Fruit fly (Drosophila melanogaster) whole organism, embryonic: ENCODE measurements around the gene Bhmt.

Experiments
- C15 ChIP-seq: fragments of 200-800 bp; sonication (Bioruptor generic); IDR thresholded peaks from 3 replicates; pipeline ENCODE4 v1.3.6; 2022; ENCODE audit warnings: missing biosample characterization, missing genetic modification characterization
- CG10321 ChIP-seq: fragments of 200-800 bp; sonication (Bioruptor generic); IDR thresholded peaks from 2 replicates; pipeline ENCODE4 v1.3.6; 2022; ENCODE audit warnings: missing biosample characterization, missing genetic modification characterization
- CG10565 ChIP-seq: fragments of 200-800 bp; sonication (Bioruptor generic); optimal IDR thresholded peaks from 3 replicates; lab custom pipeline; 2016; ENCODE audit warnings: missing biosample characterization, mild to moderate bottlenecking, missing genetic modification characterization
- CG10654 ChIP-seq: fragments of 200-800 bp; sonication (Bioruptor generic); optimal IDR thresholded peaks from 2 replicates; lab custom pipeline; 2016; ENCODE audit warnings: missing biosample characterization, missing genetic modification characterization
- CG12391 ChIP-seq: fragments of 200-800 bp; sonication (Bioruptor generic); optimal IDR thresholded peaks from 3 replicates; lab custom pipeline; 2018; ENCODE audit warnings: missing biosample characterization, mild to moderate bottlenecking, missing genetic modification characterization, moderate library complexity
- CG12659 ChIP-seq: fragments of 200-800 bp; sonication (Bioruptor generic); optimal IDR thresholded peaks from 3 replicates; lab custom pipeline; 2017; ENCODE audit warnings: mild to moderate bottlenecking, missing biosample characterization, missing genetic modification reagents, missing genetic modification characterization
- CG12744 ChIP-seq: fragments of 200-800 bp; sonication (Bioruptor generic); optimal IDR thresholded peaks from 2 replicates; lab custom pipeline; 2016; ENCODE audit warnings: missing biosample characterization, missing genetic modification characterization
- CG14441 ChIP-seq: fragments of 200-800 bp; sonication (Bioruptor generic); IDR thresholded peaks from 2 replicates; pipeline ENCODE4 v1.3.6; 2022; ENCODE audit warnings: missing biosample characterization, missing genetic modification characterization
- CG14667 ChIP-seq: fragments of 200-800 bp; sonication (Bioruptor generic); IDR thresholded peaks from 2 replicates; pipeline ENCODE4 v1.3.6; 2022; ENCODE audit warnings: missing biosample characterization, missing genetic modification characterization
- CG14965 ChIP-seq: fragments of 200-800 bp; sonication (Bioruptor generic); optimal IDR thresholded peaks from 2 replicates; lab custom pipeline; 2016; ENCODE audit warnings: missing biosample characterization, missing genetic modification characterization, borderline replicate concordance
- CG1647 ChIP-seq: fragments of 200-800 bp; sonication (Bioruptor generic); optimal IDR thresholded peaks from 3 replicates; lab custom pipeline; 2016; ENCODE audit warnings: missing biosample characterization, missing genetic modification characterization
- CG16813 ChIP-seq: fragments of 200-800 bp; sonication (Bioruptor generic); IDR thresholded peaks from 3 replicates; pipeline ENCODE4 v1.3.6; 2022; ENCODE audit warnings: missing biosample characterization, missing genetic modification characterization; ENCODE audit not compliant: partially characterized antibody
- CG17328 ChIP-seq: fragments of 200-800 bp; sonication (Bioruptor generic); IDR thresholded peaks from 2 replicates; pipeline ENCODE4 v1.3.6; 2022; ENCODE audit warnings: missing biosample characterization, missing genetic modification characterization
- CG17612 ChIP-seq: fragments of 200-800 bp; sonication (Bioruptor generic); IDR thresholded peaks from 2 replicates; pipeline ENCODE4 v1.3.6; 2022; ENCODE audit warnings: missing biosample characterization, missing genetic modification characterization
- CG17912 ChIP-seq: fragments of 200-800 bp; sonication (Bioruptor generic); optimal IDR thresholded peaks from 2 replicates; lab custom pipeline; 2018; ENCODE audit warnings: missing biosample characterization, mild to moderate bottlenecking, missing genetic modification characterization
- CG18599 ChIP-seq: fragments of 200-800 bp; sonication (Bioruptor generic); optimal IDR thresholded peaks from 3 replicates; lab custom pipeline; 2017; ENCODE audit warnings: missing biosample characterization, missing genetic modification characterization, mild to moderate bottlenecking, moderate library complexity, missing genetic modification reagents
- CG2199 ChIP-seq: fragments of 200-800 bp; sonication (Bioruptor generic); IDR thresholded peaks from 3 replicates; pipeline ENCODE4 v1.3.6; 2022; ENCODE audit warnings: missing biosample characterization, missing genetic modification characterization
- CG2875 ChIP-seq: fragments of 200-800 bp; sonication (Bioruptor generic); optimal IDR thresholded peaks from 2 replicates; lab custom pipeline; 2017; ENCODE audit warnings: missing biosample characterization, mild to moderate bottlenecking, missing genetic modification characterization, missing genetic modification reagents
- CG31365 ChIP-seq: fragments of 200-800 bp; sonication (Bioruptor generic); optimal IDR thresholded peaks from 2 replicates; lab custom pipeline; 2018; ENCODE audit warnings: missing biosample characterization, mild to moderate bottlenecking, missing genetic modification characterization
- CG8359 ChIP-seq: fragments of 200-800 bp; sonication (Bioruptor generic); optimal IDR thresholded peaks from 2 replicates; lab custom pipeline; 2017; ENCODE audit warnings: missing biosample characterization, mild to moderate bottlenecking, missing genetic modification characterization, borderline replicate concordance
- CG9609 ChIP-seq: fragments of 200-800 bp; sonication (Bioruptor generic); optimal IDR thresholded peaks from 3 replicates; lab custom pipeline; 2016; ENCODE audit warnings: missing biosample characterization, missing genetic modification characterization
- CG9932 ChIP-seq: fragments of 200-800 bp; sonication (Bioruptor generic); IDR thresholded peaks from 2 replicates; pipeline ENCODE4 v1.3.6; 2022; ENCODE audit warnings: missing biosample characterization, missing genetic modification characterization
- CrebB ChIP-seq: fragments of 200-800 bp; sonication (Bioruptor generic); optimal IDR thresholded peaks from 3 replicates; lab custom pipeline; 2018; ENCODE audit warnings: missing biosample characterization, mild to moderate bottlenecking, missing genetic modification characterization
- Drgx ChIP-seq: fragments of 200-800 bp; sonication (Bioruptor generic); IDR thresholded peaks from 2 replicates; pipeline ENCODE4 v1.3.6; 2022; ENCODE audit warnings: missing biosample characterization, missing genetic modification characterization
- E2f1 ChIP-seq: fragments of 200-800 bp; sonication (Bioruptor generic); IDR thresholded peaks from 2 replicates; pipeline ENCODE4 v1.3.6; 2022; ENCODE audit warnings: missing biosample characterization, missing genetic modification characterization
- Ets65A ChIP-seq: fragments of 200-800 bp; sonication (Bioruptor generic); peaks from one replicate; lab custom pipeline; 2016; ENCODE audit warnings: missing biosample characterization, missing genetic modification characterization
- Gug ChIP-seq: fragments of 200-800 bp; sonication (Bioruptor generic); IDR thresholded peaks from 4 replicates; pipeline ENCODE4 v1.3.6; 2022; ENCODE audit warnings: missing biosample characterization, missing genetic modification characterization
- HLH54F ChIP-seq: fragments of 200-800 bp; sonication (Bioruptor generic); optimal IDR thresholded peaks from 3 replicates; lab custom pipeline; 2016; ENCODE audit warnings: missing biosample characterization, missing genetic modification characterization
- NK7.1 ChIP-seq: fragments of 200-800 bp; sonication (Bioruptor generic); optimal IDR thresholded peaks from 3 replicates; lab custom pipeline; 2016; ENCODE audit warnings: missing biosample characterization, missing genetic modification characterization
- PHDP ChIP-seq: fragments of 200-800 bp; sonication (Bioruptor generic); optimal IDR thresholded peaks from 3 replicates; lab custom pipeline; 2018; ENCODE audit warnings: missing biosample characterization, mild to moderate bottlenecking, missing genetic modification characterization, moderate library complexity
- Sox102F ChIP-seq: fragments of 200-800 bp; sonication (Bioruptor generic); optimal IDR thresholded peaks from 2 replicates; lab custom pipeline; 2018; ENCODE audit warnings: missing biosample characterization, mild to moderate bottlenecking, missing genetic modification characterization, moderate library complexity
- Sry-β ChIP-seq: fragments of 200-800 bp; sonication (Bioruptor generic); optimal IDR thresholded peaks from 2 replicates; lab custom pipeline; 2018; ENCODE audit warnings: missing biosample characterization, mild to moderate bottlenecking, missing genetic modification characterization, moderate library complexity
- abd-A ChIP-seq: fragments of 200-800 bp; sonication (Bioruptor generic); optimal IDR thresholded peaks from 3 replicates; lab custom pipeline; 2019; ENCODE audit warnings: missing biosample characterization, mild to moderate bottlenecking, missing genetic modification characterization, moderate library complexity
- ash1 ChIP-seq: fragments of 200-800 bp; sonication (Bioruptor generic); optimal IDR thresholded peaks from 2 replicates; lab custom pipeline; 2018; ENCODE audit warnings: missing biosample characterization, mild to moderate bottlenecking, missing genetic modification characterization
- ato ChIP-seq: fragments of 200-800 bp; sonication (Bioruptor generic); IDR thresholded peaks from 2 replicates; pipeline ENCODE4 v1.3.6; 2022; ENCODE audit warnings: missing biosample characterization, missing genetic modification characterization; ENCODE audit not compliant: partially characterized antibody
- cato ChIP-seq: fragments of 200-800 bp; sonication (Bioruptor generic); optimal IDR thresholded peaks from 2 replicates; lab custom pipeline; 2016; ENCODE audit warnings: missing biosample characterization, missing genetic modification characterization, borderline replicate concordance
- chinmo ChIP-seq: fragments of 200-800 bp; sonication (Bioruptor generic); IDR thresholded peaks from 4 replicates; pipeline ENCODE4 v1.3.6; 2022; ENCODE audit warnings: missing biosample characterization, missing genetic modification characterization; ENCODE audit not compliant: partially characterized antibody
- chn ChIP-seq: fragments of 200-800 bp; sonication (Bioruptor generic); optimal IDR thresholded peaks from 2 replicates; lab custom pipeline; 2016; ENCODE audit warnings: missing biosample characterization, missing genetic modification characterization
- en ChIP-seq: fragments of 200-800 bp; sonication (Bioruptor generic); optimal IDR thresholded peaks from 2 replicates; lab custom pipeline; 2016; ENCODE audit warnings: missing biosample characterization, missing genetic modification characterization
- esg ChIP-seq: fragments of 200-800 bp; sonication (Bioruptor generic); conservative IDR thresholded peaks from 2 replicates; pipeline ENCODE4 v1.3.6; 2022; ENCODE audit warnings: missing biosample characterization, missing genetic modification characterization
- gcm ChIP-seq: fragments of 200-800 bp; sonication (Bioruptor generic); optimal IDR thresholded peaks from 2 replicates; lab custom pipeline; 2019; ENCODE audit warnings: missing biosample characterization, mild to moderate bottlenecking, missing genetic modification characterization, moderate library complexity
- gcm2 ChIP-seq: fragments of 200-800 bp; sonication (Bioruptor generic); optimal IDR thresholded peaks from 2 replicates; lab custom pipeline; 2016; ENCODE audit warnings: missing biosample characterization, missing genetic modification characterization
- jing ChIP-seq: fragments of 200-800 bp; sonication (Bioruptor generic); optimal IDR thresholded peaks from 2 replicates; lab custom pipeline; 2018; ENCODE audit warnings: missing biosample characterization, mild to moderate bottlenecking, missing genetic modification characterization
- pros ChIP-seq: fragments of 200-800 bp; sonication (Bioruptor generic); optimal IDR thresholded peaks from 3 replicates; lab custom pipeline; 2019; ENCODE audit warnings: missing biosample characterization, mild to moderate bottlenecking, missing genetic modification characterization, moderate library complexity
- psq ChIP-seq: fragments of 200-800 bp; sonication (Bioruptor generic); optimal IDR thresholded peaks from 2 replicates; lab custom pipeline; 2017; ENCODE audit warnings: missing biosample characterization, missing genetic modification characterization
- sens ChIP-seq: fragments of 200-800 bp; sonication (Bioruptor generic); peaks from one replicate; lab custom pipeline; 2016; ENCODE audit warnings: missing biosample characterization, missing genetic modification characterization
- sens-2 ChIP-seq: fragments of 200-800 bp; sonication (Bioruptor generic); IDR thresholded peaks from 2 replicates; pipeline ENCODE4 v1.3.6; 2022; ENCODE audit warnings: missing biosample characterization, missing genetic modification characterization
- seq ChIP-seq: fragments of 200-800 bp; sonication (Bioruptor generic); IDR thresholded peaks from 2 replicates; pipeline ENCODE4 v1.3.6; 2022; ENCODE audit warnings: missing biosample characterization, missing genetic modification characterization
- sima ChIP-seq: fragments of 200-800 bp; sonication (Bioruptor generic); optimal IDR thresholded peaks from 2 replicates; lab custom pipeline; 2016; ENCODE audit warnings: missing biosample characterization, missing genetic modification characterization
- usp ChIP-seq: fragments of >200 bp; optimal IDR thresholded peaks from 2 replicates; lab custom pipeline; 2017; ENCODE audit warnings: missing biosample characterization, missing genetic modification characterization
- vfl ChIP-seq: fragments of 200-800 bp; sonication (Bioruptor generic); optimal IDR thresholded peaks from 2 replicates; lab custom pipeline; 2016; ENCODE audit warnings: missing biosample characterization, missing genetic modification characterization

The Bhmt gene

DNA sequence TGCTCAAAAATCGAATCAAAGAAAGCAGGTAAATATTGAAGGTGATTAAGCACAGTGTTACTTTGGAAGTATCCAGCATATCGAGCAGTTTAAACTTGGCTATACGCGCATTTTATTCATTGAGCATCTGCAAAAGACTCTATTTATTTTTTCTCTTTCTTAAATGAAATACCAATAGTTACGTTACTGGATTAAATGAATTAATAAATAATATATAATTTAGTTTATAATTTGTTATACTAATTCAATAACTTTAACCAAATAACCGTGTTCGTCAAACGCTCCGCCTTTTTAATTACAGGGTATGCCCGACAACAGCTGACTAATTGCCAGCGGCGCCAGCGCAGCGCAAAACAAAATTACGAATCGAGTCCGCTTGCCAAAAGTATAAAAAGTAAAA lies 9.7 kb upstream of the Bhmt start (continued):
- TF ChIP-seq vfl (GFP tag; lab: Kevin White, UChicago), result no peak
- TF ChIP-seq CrebB (tag; lab: Kevin White, UChicago), result no peak
- TF ChIP-seq Ets65A (GFP tag; lab: Kevin White, UChicago), result no peak
- no peak for TF ChIP-seq sens-2 (GFP tag; lab: Robert Waterston, UW)
- no peak for TF ChIP-seq CG1647 (GFP tag; lab: Kevin White, UChicago)
- no peak for TF ChIP-seq chinmo (GFP tag; lab: Robert Waterston, UW)
- no peak for TF ChIP-seq CG10565 (GFP tag; lab: Kevin White, UChicago)
- TF ChIP-seq CG14667 (GFP tag; lab: Robert Waterston, UW), result peak; percentile 29; the same call in 1 of the 2 replicates
- TF ChIP-seq CG31365 (tag; lab: Kevin White, UChicago), result no peak
- TF ChIP-seq CG10321 (GFP tag; lab: Robert Waterston, UW), result no peak
- peak; percentile 47 for TF ChIP-seq CG12391 (tag; lab: Kevin White, UChicago)
- TF ChIP-seq CG17328 (GFP tag; lab: Robert Waterston, UW), result no peak
- no peak for TF ChIP-seq ash1 (GFP tag; lab: Kevin White, UChicago)
- TF ChIP-seq en (GFP tag; lab: Kevin White, UChicago), result no peak
- no peak for TF ChIP-seq usp (GFP tag; lab: Kevin White, UChicago)
- TF ChIP-seq CG10654 (GFP tag; lab: Kevin White, UChicago), result no peak
- no peak for TF ChIP-seq HLH54F (GFP tag; lab: Kevin White, UChicago)
- no peak for TF ChIP-seq sima
- no peak for TF ChIP-seq chn
- TF ChIP-seq CG18599, result peak; percentile 86
- 0 out of 3 replicates have a peak, but pooled peaks have one; percentile 45 for TF ChIP-seq C15
- TF ChIP-seq CG9932 (GFP tag; lab: Robert Waterston, UW), result peak; percentile 70
- no peak for TF ChIP-seq CG17612 (GFP tag; lab: Robert Waterston, UW)
- TF ChIP-seq E2f1, result peak; percentile 49; the same call in 1 of the 2 replicates
- no peak for TF ChIP-seq CG2199 (GFP tag; lab: Robert Waterston, UW)
- TF ChIP-seq Drgx, result peak; percentile 55; the same call in 1 of the 2 replicates
- TF ChIP-seq cato (GFP tag; lab: Kevin White, UChicago), result no peak
- TF ChIP-seq jing (GFP tag; lab: Kevin White, UChicago), result no peak
- TF ChIP-seq gcm (GFP tag; lab: Kevin White, UChicago), result no peak
- no peak for TF ChIP-seq CG17912 (GFP tag; lab: Kevin White, UChicago)
- TF ChIP-seq Sox102F, result peak; percentile 31
- TF ChIP-seq gcm2, result no peak
- no peak for TF ChIP-seq NK7.1 (GFP tag; lab: Kevin White, UChicago)
- TF ChIP-seq pros (GFP tag; lab: Kevin White, UChicago), result no peak
- no peak for TF ChIP-seq CG14965 (GFP tag; lab: Kevin White, UChicago)
- TF ChIP-seq CG2875, result no peak
- no peak for TF ChIP-seq Sry-β
- peak; percentile 14; the same call in 1 of the 4 replicates for TF ChIP-seq Gug (GFP tag; lab: Robert Waterston, UW)
- TF ChIP-seq seq, result no peak
- TF ChIP-seq psq (GFP tag; lab: Kevin White, UChicago), result no peak
- no peak for TF ChIP-seq CG12744 (GFP tag; lab: Kevin White, UChicago)
- no peak for TF ChIP-seq abd-A
- TF ChIP-seq CG14441 (GFP tag; lab: Robert Waterston, UW), result peak; percentile 46; the same call in 1 of the 2 replicates
- TF ChIP-seq PHDP, result peak; percentile 48
- TF ChIP-seq CG8359, result no peak
- no peak for TF ChIP-seq sens
- TF ChIP-seq esg, result peak; percentile 40; the same call in 1 of the 2 replicates
- TF ChIP-seq ato (GFP tag; lab: Robert Waterston, UW), result no peak
- TF ChIP-seq CG16813 (GFP tag; lab: Robert Waterston, UW), result no peak
- TF ChIP-seq CG9609 (GFP tag; lab: Kevin White, UChicago), result no peak
- TF ChIP-seq CG12659 (GFP tag; lab: Kevin White, UChicago), result peak; percentile 36
